Worm (Caenorhabditis elegans) whole organism, L2 larva: ENCODE results near the gene sri-61.

ENCODE experiments used
- C34F6.9 ChIP-seq: fragments of 150-350 bp; optimal IDR thresholded peaks from 2 replicates; lab custom pipeline; 2014; ENCODE audit warnings: missing biosample characterization, missing genetic modification characterization
- F13H6.1 ChIP-seq: sonication (generic microtip); optimal IDR thresholded peaks from 2 replicates; lab custom pipeline; 2016; ENCODE audit warnings: missing genetic modification characterization, missing compliant biosample characterization
- ceh-16 ChIP-seq: fragments of 150-350 bp; optimal IDR thresholded peaks from 2 replicates; lab custom pipeline; 2014; ENCODE audit warnings: missing biosample characterization, missing genetic modification characterization
- lin-13 ChIP-seq: fragments of 150-350 bp; optimal IDR thresholded peaks from 2 replicates; lab custom pipeline; 2014; ENCODE audit warnings: missing biosample characterization, missing genetic modification reagents, missing genetic modification characterization
- lsy-2 ChIP-seq, 2 experiments: fragments of 150-350 bp in 1 of 2; sonication (generic microtip) in 1 of 2; optimal IDR thresholded peaks; 2 replicates each; lab custom pipeline; 2014 to 2017; ENCODE audit warnings: missing biosample characterization in 2 of 2, missing genetic modification characterization in 2 of 2
- nhr-12 ChIP-seq: fragments of 150-350 bp; optimal IDR thresholded peaks from 2 replicates; lab custom pipeline; 2014; ENCODE audit warnings: missing biosample characterization, missing genetic modification characterization
- nhr-129 ChIP-seq: fragments of 150-350 bp; optimal IDR thresholded peaks from 2 replicates; lab custom pipeline; 2014; ENCODE audit warnings: missing biosample characterization, missing genetic modification characterization
- sem-4 ChIP-seq: fragments of 150-350 bp; optimal IDR thresholded peaks from 2 replicates; lab custom pipeline; 2014; ENCODE audit warnings: missing biosample characterization, missing genetic modification reagents, missing genetic modification characterization
- skn-1 ChIP-seq: sonication (generic microtip); optimal IDR thresholded peaks from 2 replicates; lab custom pipeline; 2017; ENCODE audit warnings: missing biosample characterization, missing genetic modification characterization
- snpc-4 ChIP-seq: fragments of 150-350 bp; optimal IDR thresholded peaks from 2 replicates; lab custom pipeline; 2014; ENCODE audit warnings: missing biosample characterization, missing genetic modification characterization
- unc-55 ChIP-seq: fragments of 150-350 bp; sonication (generic microtip); optimal IDR thresholded peaks from 3 replicates; lab custom pipeline; 2014; ENCODE audit warnings: missing biosample characterization, missing genetic modification reagents, missing genetic modification characterization

sri-61 gene

ce11 chrII:2649015-2649414 lies 51.1 kb downstream of the sri-61 start:
- peak; percentile 17 for TF ChIP-seq lin-13 (GFP tag; lab: Kevin White, UChicago)
- TF ChIP-seq nhr-12 (tag; lab: Kevin White, UChicago), result no peak
- TF ChIP-seq sem-4, result peak; percentile 13
- peak; percentile 61 for TF ChIP-seq F13H6.1 (tag; lab: Kevin White, UChicago)
- TF ChIP-seq snpc-4 (tag; lab: Kevin White, UChicago), result peak; percentile 16
- TF ChIP-seq nhr-129, result peak; percentile 29
- peak; percentile 61 for TF ChIP-seq unc-55 (GFP tag; lab: Kevin White, UChicago)
- TF ChIP-seq skn-1, result no peak
- TF ChIP-seq lsy-2 (tag; optimal IDR thresholded peaks at IDR 0.05; lab: Kevin White, UChicago), result peak in 1 of 2 experiments; percentile 65
- no peak for TF ChIP-seq ceh-16
- TF ChIP-seq C34F6.9, result peak; percentile 81
- TF ChIP-seq, all 48 proteins: peak for 8
